Fruit fly (Drosophila melanogaster) whole organism, embryonic: ENCODE data around the gene Phs.

ENCODE experiments used
- Awh ChIP-seq: fragments of 200-800 bp; sonication (Bioruptor generic); IDR thresholded peaks from 2 replicates; pipeline ENCODE4, ENCODE4 v1.3.6; 2022; ENCODE audit warnings: missing biosample characterization, missing genetic modification characterization
- Bdp1 ChIP-seq: fragments of 200-800 bp; sonication (Bioruptor generic); optimal IDR thresholded peaks from 3 replicates; lab custom pipeline; 2016; ENCODE audit warnings: missing biosample characterization, missing genetic modification characterization
- CG12769 ChIP-seq: fragments of 200-800 bp; sonication (Bioruptor generic); optimal IDR thresholded peaks from 2 replicates; lab custom pipeline; 2019; ENCODE audit warnings: missing biosample characterization, mild to moderate bottlenecking, missing genetic modification characterization, moderate library complexity
- CG13424 ChIP-seq: fragments of 200-800 bp; sonication (Bioruptor generic); optimal IDR thresholded peaks from 2 replicates; lab custom pipeline; 2019; ENCODE audit warnings: missing biosample characterization, mild to moderate bottlenecking, missing genetic modification characterization, moderate library complexity
- CG1602 ChIP-seq: fragments of 200-800 bp; sonication (Bioruptor generic); optimal IDR thresholded peaks from 3 replicates; lab custom pipeline; 2016; ENCODE audit warnings: missing biosample characterization, missing genetic modification characterization
- CG1647 ChIP-seq: fragments of 200-800 bp; sonication (Bioruptor generic); optimal IDR thresholded peaks from 3 replicates; lab custom pipeline; 2016; ENCODE audit warnings: missing biosample characterization, missing genetic modification characterization
- CG1792 ChIP-seq: fragments of 200-800 bp; sonication (Bioruptor generic); optimal IDR thresholded peaks from 2 replicates; lab custom pipeline; 2016; ENCODE audit warnings: missing biosample characterization, missing genetic modification characterization
- CG4617 ChIP-seq: fragments of 200-800 bp; sonication (Bioruptor generic); optimal IDR thresholded peaks from 3 replicates; lab custom pipeline; 2016; ENCODE audit warnings: missing biosample characterization, missing genetic modification characterization, borderline replicate concordance
- CG4707 ChIP-seq: fragments of 200-800 bp; sonication (Bioruptor generic); optimal IDR thresholded peaks from 2 replicates; lab custom pipeline; 2018; ENCODE audit warnings: missing biosample characterization, mild to moderate bottlenecking, missing genetic modification characterization, moderate library complexity
- CG6689 ChIP-seq: fragments of 200-800 bp; sonication (Bioruptor generic); IDR thresholded peaks from 2 replicates; pipeline ENCODE4 v1.3.6; 2022; ENCODE audit warnings: missing biosample characterization, missing genetic modification characterization
- CG6765 ChIP-seq: fragments of 200-800 bp; sonication (Bioruptor generic); optimal IDR thresholded peaks from 3 replicates; lab custom pipeline; 2017; ENCODE audit warnings: missing biosample characterization, mild to moderate bottlenecking, missing genetic modification characterization
- CG7271 ChIP-seq: fragments of 200-800 bp; sonication (Bioruptor generic); optimal IDR thresholded peaks from 2 replicates; lab custom pipeline; 2018; ENCODE audit warnings: missing biosample characterization, mild to moderate bottlenecking, missing genetic modification characterization, moderate library complexity
- CG7556 ChIP-seq: fragments of 200-800 bp; sonication (Bioruptor generic); optimal IDR thresholded peaks from 2 replicates; lab custom pipeline; 2017; ENCODE audit warnings: missing biosample characterization, mild to moderate bottlenecking, missing genetic modification characterization
- CG8290 ChIP-seq, 3 experiments: fragments of 200-800 bp; sonication (Bioruptor generic); optimal IDR thresholded peaks; 2 replicates each; lab custom pipeline; 2016 to 2019; ENCODE audit warnings: missing biosample characterization in 3 of 3, missing genetic modification characterization in 3 of 3, mild to moderate bottlenecking in 2 of 3, moderate library complexity in 1 of 3
- D19A ChIP-seq: fragments of 200-800 bp; optimal IDR thresholded peaks from 3 replicates; lab custom pipeline; 2019; ENCODE audit warnings: missing biosample characterization, mild to moderate bottlenecking, missing genetic modification characterization, moderate library complexity
- Dfd ChIP-seq, 2 experiments: fragments of >200 bp; optimal IDR thresholded peaks; 2 replicates each; lab custom pipeline; 2017; ENCODE audit warnings: missing biosample characterization in 2 of 2, missing genetic modification characterization in 2 of 2
- Ets97D ChIP-seq: fragments of 200-800 bp; sonication (Bioruptor generic); optimal IDR thresholded peaks from 3 replicates; lab custom pipeline; 2016; ENCODE audit warnings: missing biosample characterization, missing genetic modification characterization
- HLH54F ChIP-seq: fragments of 200-800 bp; sonication (Bioruptor generic); optimal IDR thresholded peaks from 3 replicates; lab custom pipeline; 2016; ENCODE audit warnings: missing biosample characterization, missing genetic modification characterization
- Hr3 ChIP-seq: fragments of 200-800 bp; sonication (Bioruptor generic); optimal IDR thresholded peaks from 3 replicates; lab custom pipeline; 2016; ENCODE audit warnings: missing biosample characterization, missing genetic modification characterization
- Jarid2 ChIP-seq: fragments of 200-800 bp; sonication (Bioruptor generic); optimal IDR thresholded peaks from 3 replicates; lab custom pipeline; 2017; ENCODE audit warnings: mild to moderate bottlenecking, missing biosample characterization, missing genetic modification reagents, missing genetic modification characterization
- Mrtf ChIP-seq: fragments of 200-800 bp; sonication (Bioruptor generic); IDR thresholded peaks from 3 replicates; pipeline ENCODE4 v1.3.6; 2022; ENCODE audit warnings: missing biosample characterization, missing genetic modification characterization
- Nf-YA ChIP-seq: fragments of 200-800 bp; sonication (Bioruptor generic); IDR thresholded peaks from 2 replicates; pipeline ENCODE4 v1.3.6; 2022; ENCODE audit warnings: missing biosample characterization, missing genetic modification characterization
- Nf-YC ChIP-seq: fragments of 200-800 bp; optimal IDR thresholded peaks from 3 replicates; lab custom pipeline; 2019; ENCODE audit warnings: missing biosample characterization, mild to moderate bottlenecking, missing genetic modification characterization, moderate library complexity
- Opbp ChIP-seq: fragments of 200-800 bp; sonication (Bioruptor generic); IDR thresholded peaks from 3 replicates; pipeline ENCODE4 v1.3.6; 2022; ENCODE audit warnings: missing biosample characterization, missing genetic modification characterization; ENCODE audit not compliant: partially characterized antibody
- Sox100B ChIP-seq: fragments of 200-800 bp; sonication (Bioruptor generic); optimal IDR thresholded peaks from 3 replicates; lab custom pipeline; 2018; ENCODE audit warnings: missing biosample characterization, mild to moderate bottlenecking, missing genetic modification characterization
- Sry-β ChIP-seq: fragments of 200-800 bp; sonication (Bioruptor generic); optimal IDR thresholded peaks from 2 replicates; lab custom pipeline; 2018; ENCODE audit warnings: missing biosample characterization, mild to moderate bottlenecking, missing genetic modification characterization, moderate library complexity
- Sry-δ ChIP-seq: fragments of 200-800 bp; sonication (Bioruptor generic); optimal IDR thresholded peaks from 2 replicates; lab custom pipeline; 2016; ENCODE audit warnings: missing biosample characterization, missing genetic modification characterization
- Stat92E ChIP-seq, 3 experiments: fragments of >200 bp in 2 of 3; fragments of 200-800 bp in 1 of 3; sonication (Bioruptor generic) in 1 of 3; optimal IDR thresholded peaks; 2 replicates each; lab custom pipeline; 2017 to 2019; ENCODE audit warnings: missing biosample characterization in 3 of 3, missing genetic modification characterization in 3 of 3, mild to moderate bottlenecking in 1 of 3, moderate library complexity in 1 of 3
- Taf1 ChIP-seq: fragments of 200-800 bp; sonication (Bioruptor generic); IDR thresholded peaks from 2 replicates; pipeline ENCODE4 v1.3.6; 2022; ENCODE audit warnings: missing biosample characterization, missing genetic modification characterization
- Vsx1 ChIP-seq: fragments of 200-800 bp; sonication (Bioruptor generic); optimal IDR thresholded peaks from 2 replicates; lab custom pipeline; 2017; ENCODE audit warnings: missing biosample characterization, mild to moderate bottlenecking, missing genetic modification characterization, missing genetic modification reagents
- abd-A ChIP-seq: fragments of 200-800 bp; sonication (Bioruptor generic); optimal IDR thresholded peaks from 3 replicates; lab custom pipeline; 2019; ENCODE audit warnings: missing biosample characterization, mild to moderate bottlenecking, missing genetic modification characterization, moderate library complexity
- bbx ChIP-seq: fragments of 200-800 bp; sonication (Bioruptor generic); IDR thresholded peaks from 2 replicates; pipeline ENCODE4 v1.3.6; 2022; ENCODE audit warnings: missing biosample characterization, missing genetic modification characterization; ENCODE audit not compliant: partially characterized antibody
- cas ChIP-seq: fragments of 200-800 bp; sonication (Bioruptor generic); IDR thresholded peaks from 2 replicates; pipeline ENCODE4 v1.3.6; 2022; ENCODE audit warnings: missing biosample characterization, missing genetic modification characterization
- ham ChIP-seq: fragments of 200-800 bp; sonication (Bioruptor generic); IDR thresholded peaks from 2 replicates; pipeline ENCODE4 v1.3.6; 2022; ENCODE audit warnings: missing biosample characterization, missing genetic modification characterization
- hb ChIP-seq: fragments of 200-800 bp; sonication (Bioruptor generic); IDR thresholded peaks from 3 replicates; pipeline ENCODE4 v1.3.6; 2022; ENCODE audit warnings: missing biosample characterization, missing genetic modification characterization; ENCODE audit not compliant: partially characterized antibody
- kay ChIP-seq: fragments of 200-800 bp; sonication (Bioruptor generic); optimal IDR thresholded peaks from 2 replicates; lab custom pipeline; 2016; ENCODE audit warnings: missing biosample characterization, missing genetic modification characterization
- luna ChIP-seq: fragments of 200-800 bp; sonication (Bioruptor generic); optimal IDR thresholded peaks from 2 replicates; lab custom pipeline; 2016; ENCODE audit warnings: missing biosample characterization, missing genetic modification characterization
- nmo ChIP-seq: fragments of 200-800 bp; sonication (Bioruptor generic); optimal IDR thresholded peaks from 2 replicates; lab custom pipeline; 2018; ENCODE audit warnings: missing biosample characterization, mild to moderate bottlenecking, missing genetic modification characterization, moderate library complexity
- pho ChIP-seq: fragments of 200-800 bp; sonication (Bioruptor generic); optimal IDR thresholded peaks from 2 replicates; lab custom pipeline; 2016; ENCODE audit warnings: missing biosample characterization, missing genetic modification characterization
- prd ChIP-seq, 3 experiments: fragments of >200 bp in 2 of 3; fragments of 200-800 bp in 1 of 3; sonication (Bioruptor generic) in 1 of 3; optimal IDR thresholded peaks in 2 of 3; IDR thresholded peaks in 1 of 3; 2 replicates in 2 of 3; 3 replicates in 1 of 3; pipeline versions ENCODE4 v1.3.6 to Lab custom; 2017 to 2022; ENCODE audit warnings: missing biosample characterization in 1 of 3, missing genetic modification characterization in 1 of 3
- pros ChIP-seq: fragments of 200-800 bp; sonication (Bioruptor generic); optimal IDR thresholded peaks from 3 replicates; lab custom pipeline; 2019; ENCODE audit warnings: missing biosample characterization, mild to moderate bottlenecking, missing genetic modification characterization, moderate library complexity
- ranshi ChIP-seq: fragments of 200-800 bp; sonication (Bioruptor generic); IDR thresholded peaks from 2 replicates; pipeline ENCODE4 v1.3.6; 2022; ENCODE audit warnings: missing biosample characterization, missing genetic modification characterization
- repo ChIP-seq: fragments of 200-800 bp; sonication (Bioruptor generic); optimal IDR thresholded peaks from 2 replicates; lab custom pipeline; 2016; ENCODE audit warnings: missing biosample characterization, missing genetic modification characterization
- row ChIP-seq: fragments of 200-800 bp; sonication (Bioruptor generic); IDR thresholded peaks from 3 replicates; pipeline ENCODE4 v1.3.6; 2022; ENCODE audit warnings: missing biosample characterization, missing genetic modification characterization
- sc ChIP-seq, 3 experiments: fragments of >200 bp in 2 of 3; fragments of 200-800 bp in 1 of 3; sonication (Bioruptor generic) in 1 of 3; optimal IDR thresholded peaks; 2 replicates in 2 of 3; 3 replicates in 1 of 3; lab custom pipeline; 2017; ENCODE audit warnings: mild to moderate bottlenecking in 1 of 3, missing biosample characterization in 1 of 3, missing genetic modification characterization in 1 of 3, missing genetic modification reagents in 1 of 3
- scrt ChIP-seq: fragments of 200-800 bp; sonication (Bioruptor generic); optimal IDR thresholded peaks from 2 replicates; lab custom pipeline; 2018; ENCODE audit warnings: missing biosample characterization, mild to moderate bottlenecking, missing genetic modification characterization, moderate library complexity
- ssp ChIP-seq: fragments of 200-800 bp; sonication (Bioruptor generic); IDR thresholded peaks from 2 replicates; pipeline ENCODE4 v1.3.6; 2022; ENCODE audit warnings: missing biosample characterization, missing genetic modification characterization
- usp ChIP-seq: fragments of >200 bp; optimal IDR thresholded peaks from 2 replicates; lab custom pipeline; 2017; ENCODE audit warnings: missing biosample characterization, missing genetic modification characterization

Gene Phs

DNA sequence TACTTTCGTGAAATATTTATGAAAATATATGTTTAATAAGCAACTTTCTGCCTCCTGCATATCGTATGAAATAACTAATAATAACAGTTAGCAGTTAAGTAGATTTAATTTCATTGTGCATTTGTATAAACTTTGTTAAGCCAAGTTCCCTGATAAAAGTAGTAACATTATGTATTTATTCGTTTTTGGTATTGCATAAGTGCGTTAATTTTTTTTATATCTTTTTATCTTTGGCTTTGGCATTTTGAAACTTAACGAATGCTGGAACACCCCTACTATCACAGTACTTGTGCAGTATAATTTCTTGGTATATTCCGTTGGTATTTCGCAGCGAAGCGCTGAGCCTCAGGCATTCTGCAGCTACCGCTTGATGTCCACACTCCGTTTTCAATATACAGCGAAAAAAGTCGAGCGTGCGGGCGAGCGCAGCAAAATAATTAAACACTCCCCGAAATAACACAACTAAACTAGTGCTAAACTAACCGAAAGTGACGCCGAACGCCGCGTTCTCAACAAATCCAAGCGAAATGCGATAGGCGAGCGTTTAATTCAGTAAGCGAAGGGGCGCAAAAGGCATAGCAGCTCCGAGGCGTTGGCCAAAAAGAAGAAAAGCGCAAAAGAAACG lies 31.1 kb upstream of the Phs start, which contains the start of gene RhoGAP71E (continued):
- TF ChIP-seq Nf-YA (0 out of 2 replicates have a peak, but pooled peaks have one; percentile 30), CG4617 (GFP tag; lab: Kevin White, UChicago) (peak; percentile 59), cas (GFP tag; lab: Robert Waterston, UW) (peak; percentile 51; the same call in 1 of the 2 replicates), Jarid2 (peak; percentile 91), bbx (GFP tag; lab: Robert Waterston, UW) (peak; percentile 31; the same call in 1 of the 2 replicates), ham (GFP tag; lab: Robert Waterston, UW) (no peak), Taf1 (GFP tag; lab: Robert Waterston, UW) (no peak), CG1792 (GFP tag; lab: Kevin White, UChicago) (no peak), Bdp1 (GFP tag; lab: Kevin White, UChicago) (no peak), Sox100B (GFP tag; lab: Kevin White, UChicago) (peak; percentile 67), luna (GFP tag; lab: Kevin White, UChicago) (no peak), CG6765 (peak; percentile 10), nmo (GFP tag; lab: Kevin White, UChicago) (no peak), CG1647 (peak; percentile 19), Hr3 (GFP tag; lab: Kevin White, UChicago) (no peak), pros (no peak), CG7271 (tag; lab: Kevin White, UChicago) (no peak), repo (GFP tag; lab: Kevin White, UChicago) (peak; percentile 28), kay (GFP tag; lab: Kevin White, UChicago) (no peak), Sry-β (GFP tag; lab: Kevin White, UChicago) (no peak), CG1602 (GFP tag; lab: Kevin White, UChicago) (no peak), CG12769 (peak; percentile 21), ranshi (GFP tag; lab: Robert Waterston, UW) (no peak), Ets97D (peak; percentile 5), CG13424 (tag; lab: Kevin White, UChicago) (peak; percentile 60), ssp (no peak), Dfd (GFP tag; optimal IDR thresholded peaks at IDR 0.05; lab: Kevin White, UChicago) (no peak), D19A (no peak), Opbp (peak; percentile 66; the same call in 2 of the 3 replicates), Vsx1 (GFP tag; lab: Kevin White, UChicago) (no peak), CG7556 (GFP tag; lab: Kevin White, UChicago) (peak; percentile 6), Sry-δ (no peak), row (GFP tag; lab: Robert Waterston, UW) (peak; percentile 68), Stat92E (GFP tag; optimal IDR thresholded peaks at IDR 0.05; lab: Kevin White, UChicago) (peak in 1 of 3 experiments; percentile 80), Mrtf (GFP tag; lab: Robert Waterston, UW) (0 out of 3 replicates have a peak, but pooled peaks have one; percentile 50), scrt (peak; percentile 33), CG4707 (GFP tag; lab: Kevin White, UChicago) (peak; percentile 51), Awh (GFP tag; lab: Robert Waterston, UW) (peak; percentile 62), prd (optimal IDR thresholded peaks at IDR 0.05; lab: Kevin White, UChicago) (no peak), prd (GFP tag; IDR thresholded peaks at IDR 0.05; lab: Robert Waterston, UW) (no peak; the same call in none of the 3 replicates), pho (GFP tag; lab: Kevin White, UChicago) (no peak), hb (GFP tag; lab: Robert Waterston, UW) (no peak), HLH54F (GFP tag; lab: Kevin White, UChicago) (no peak), Nf-YC (tag; lab: Kevin White, UChicago) (peak; percentile 57), usp (no peak), CG6689 (GFP tag; lab: Robert Waterston, UW) (no peak), abd-A (tag; lab: Kevin White, UChicago) (no peak), CG8290 (GFP tag; optimal IDR thresholded peaks at IDR 0.05; lab: Kevin White, UChicago) (no peak), CG8290 (tag; optimal IDR thresholded peaks at IDR 0.05; lab: Kevin White, UChicago) (peak in 1 of 2 experiments; percentile 85), sc (optimal IDR thresholded peaks at IDR 0.05; lab: Kevin White, UChicago) (no peak), sc (GFP tag; optimal IDR thresholded peaks at IDR 0.05; lab: Kevin White, UChicago) (no peak)
